Worm (Caenorhabditis elegans) whole organism, L3 larva: ENCODE data around the gene nhr-233.

Experiments used
- ceh-82 ChIP-seq: fragments of 150-350 bp; optimal IDR thresholded peaks from 2 replicates; lab custom pipeline; 2014; ENCODE audit warnings: missing biosample characterization, missing genetic modification characterization
- nhr-23 ChIP-seq: fragments of 150-350 bp; optimal IDR thresholded peaks from 2 replicates; lab custom pipeline; 2014; ENCODE audit warnings: missing biosample characterization, missing genetic modification reagents, missing genetic modification characterization
- tbx-2 ChIP-seq: sonication (generic microtip); optimal IDR thresholded peaks from 2 replicates; lab custom pipeline; 2016; ENCODE audit warnings: mild to moderate bottlenecking, missing genetic modification characterization, missing compliant biosample characterization

DNA sequence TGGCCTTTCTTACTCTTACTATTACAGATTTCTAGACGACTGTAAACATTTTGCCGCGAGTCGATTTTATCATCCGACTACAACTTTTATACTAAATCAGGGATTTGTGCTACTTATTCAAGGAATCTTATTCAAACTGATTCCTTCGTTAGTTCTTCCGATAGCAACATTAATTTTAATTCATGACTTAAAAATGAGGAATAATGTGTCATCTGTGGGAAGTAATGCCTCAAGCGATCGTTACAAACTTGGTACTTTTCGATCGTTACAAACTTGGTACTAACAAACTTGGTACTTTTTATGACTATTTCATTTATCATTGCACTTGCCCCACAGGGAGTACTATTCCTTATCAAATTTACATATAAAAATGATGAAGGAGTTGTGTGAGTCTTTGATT, 46.9 kb upstream of the nhr-233 start, which contains the start of gene Y70C5A.4:
- TF ChIP-seq tbx-2 (tag; lab: Kevin White, UChicago) (no peak), nhr-23 (tag; lab: Kevin White, UChicago) (no peak), ceh-82 (no peak)
